Worm (Caenorhabditis elegans): ENCODE measurements around the gene ZC204.12.

DNA sequence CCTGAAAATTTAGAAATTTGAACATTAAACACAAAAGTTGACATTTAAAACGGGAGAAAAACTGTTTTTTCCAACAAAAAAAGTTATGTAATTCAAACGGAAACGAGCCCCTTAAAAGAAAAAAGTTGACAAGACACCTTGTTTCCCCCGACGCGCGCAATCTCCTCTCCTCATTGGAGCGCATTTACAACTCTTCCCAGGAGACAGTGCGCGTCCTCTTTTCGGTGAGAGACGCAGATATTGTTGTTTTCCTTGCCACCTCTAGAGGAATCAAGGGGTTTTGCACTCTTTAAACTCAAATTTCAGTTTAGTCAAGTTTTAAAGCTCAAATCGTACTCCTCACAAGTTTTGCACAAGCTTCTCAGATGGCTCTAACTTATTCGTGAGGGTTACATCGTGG lies 38.8 kb upstream of the ZC204.12 start, which contains the start of gene F58E1.13:
- TF ChIP-seq zag-1 (tag; optimal IDR thresholded peaks at IDR 0.05) (no peak), ztf-11 (tag; optimal IDR thresholded peaks at IDR 0.05) (no peak), nhr-77 (tag; optimal IDR thresholded peaks at IDR 0.05) (no peak), snpc-4 (tag; optimal IDR thresholded peaks at IDR 0.05) (no peak), mdl-1 (tag; optimal IDR thresholded peaks at IDR 0.05) (no peak), daf-12 (tag; optimal IDR thresholded peaks at IDR 0.05) (no peak), pqm-1 (tag; optimal IDR thresholded peaks at IDR 0.05) (no peak), mdt-29 (GFP tag; IDR thresholded peaks at IDR 0.05) (no peak), Y105C5A.15 (GFP tag; IDR thresholded peaks at IDR 0.05) (no peak), zfp-2 (tag; optimal IDR thresholded peaks at IDR 0.05) (no peak)
